Fruit fly (Drosophila melanogaster): ENCODE results near the gene CG34393.

Gene CG34393

dm6 chr2L:3127813-3128212 lies 72.5 kb downstream of the CG34393 start (continued):
- TF ChIP-seq CG32767 (GFP tag; IDR thresholded peaks at IDR 0.05) (no peak), CG3726 (GFP tag; IDR thresholded peaks at IDR 0.05) (no peak), CG11504 (tag; optimal IDR thresholded peaks at IDR 0.05) (peak; percentile 55), gsb-n (tag; optimal IDR thresholded peaks at IDR 0.05) (no peak), CG30020 (tag; optimal IDR thresholded peaks at IDR 0.05) (no peak), Sin3A (optimal IDR thresholded peaks at IDR 0.05) (no peak), dm (GFP tag; optimal IDR thresholded peaks at IDR 0.05) (no peak), CG7987 (GFP tag; optimal IDR thresholded peaks at IDR 0.05) (no peak), sens (GFP tag) (peak; percentile 68), dmrt99B (tag; optimal IDR thresholded peaks at IDR 0.05) (peak; percentile 31), Deaf1 (tag; optimal IDR thresholded peaks at IDR 0.05) (no peak), Dfd (GFP tag; optimal IDR thresholded peaks at IDR 0.05) (no peak), nom (GFP tag; optimal IDR thresholded peaks at IDR 0.05) (no peak), Sry-δ (GFP tag; optimal IDR thresholded peaks at IDR 0.05) (no peak), ssp (GFP tag; IDR thresholded peaks at IDR 0.05) (no peak), CG31441 (GFP tag; IDR thresholded peaks at IDR 0.05) (peak; percentile 42; the same call in 1 of the 2 replicates), Aef1 (GFP tag; IDR thresholded peaks at IDR 0.05) (no peak), stwl (tag; optimal IDR thresholded peaks at IDR 0.05) (no peak), ac (GFP tag; optimal IDR thresholded peaks at IDR 0.05) (no peak), chn (GFP tag; optimal IDR thresholded peaks at IDR 0.05) (no peak), Spps (tag; optimal IDR thresholded peaks at IDR 0.05) (no peak), CG12299 (tag; optimal IDR thresholded peaks at IDR 0.05) (no peak), gro (GFP tag; optimal IDR thresholded peaks at IDR 0.05) (no peak)

Measured in whole organism, embryonic.